Worm (Caenorhabditis elegans): ENCODE measurements around the gene ubh-3.

DNA sequence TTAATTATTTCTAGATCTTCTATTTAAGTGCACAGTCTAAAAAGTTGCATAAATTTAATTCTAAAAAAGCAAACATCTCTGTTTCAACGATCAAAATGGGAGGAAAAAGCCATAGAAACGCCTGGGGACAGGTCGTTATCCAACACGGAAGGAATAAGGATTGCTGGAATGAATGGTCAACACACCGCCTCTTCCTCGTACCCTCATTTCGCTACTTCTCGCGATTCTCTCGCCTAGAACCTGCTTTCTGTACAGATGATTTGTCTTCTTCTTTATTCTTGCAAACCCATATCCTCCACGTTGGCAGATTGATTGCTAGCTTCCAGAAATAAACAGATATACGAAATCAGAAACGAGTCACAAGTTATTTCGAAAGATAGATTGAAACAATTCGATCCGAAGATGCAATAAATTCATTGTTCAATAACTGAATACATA is 6.3 kb upstream of the ubh-3 start, which contains the start of gene dpy-11:
- no peak for TF ChIP-seq nhr-237 (tag; optimal IDR thresholded peaks at IDR 0.05)
- TF ChIP-seq lin-15B (tag; optimal IDR thresholded peaks at IDR 0.05) = no peak
- TF ChIP-seq nhr-11 (tag; optimal IDR thresholded peaks at IDR 0.05) = no peak
- TF ChIP-seq mdl-1 (tag; optimal IDR thresholded peaks at IDR 0.05) = no peak
- no peak for TF ChIP-seq efl-1 (optimal IDR thresholded peaks at IDR 0.05)
- peak in 1 of 2 experiments; percentile 89 for TF ChIP-seq efl-1 (GFP tag; optimal IDR thresholded peaks at IDR 0.05 in 1 of 2)
- no peak for TF ChIP-seq nhr-76 (tag; optimal IDR thresholded peaks at IDR 0.05)
- no peak for TF ChIP-seq unc-86 (tag; optimal IDR thresholded peaks at IDR 0.05)
- no peak for TF ChIP-seq unc-62 (GFP tag; optimal IDR thresholded peaks at IDR 0.05)
- no peak for TF ChIP-seq zag-1 (tag; optimal IDR thresholded peaks at IDR 0.05)
- TF ChIP-seq fkh-10 (GFP tag; optimal IDR thresholded peaks at IDR 0.05) = no peak
